Worm (Caenorhabditis elegans): ENCODE results near the gene ZK899.5.

- no peak for TF ChIP-seq dao-5 (tag; optimal IDR thresholded peaks at IDR 0.05)
- no peak for TF ChIP-seq him-1 (tag; optimal IDR thresholded peaks at IDR 0.05)
- TF ChIP-seq W03F9.2 (tag; optimal IDR thresholded peaks at IDR 0.05) = no peak
Measured at ce11 chrX:9443871-9444270, 16.9 kb downstream of the ZK899.5 start.
